Fruit fly (Drosophila melanogaster) whole organism, embryonic: ENCODE data around the gene CG10116.

Source experiments
- Ada2b ChIP-seq: fragments of 200-800 bp; sonication (Bioruptor generic); IDR thresholded peaks from 2 replicates; pipeline ENCODE4 v1.3.6; 2022; ENCODE audit warnings: missing biosample characterization, missing genetic modification characterization
- Awh ChIP-seq: fragments of 200-800 bp; sonication (Bioruptor generic); IDR thresholded peaks from 2 replicates; pipeline ENCODE4, ENCODE4 v1.3.6; 2022; ENCODE audit warnings: missing biosample characterization, missing genetic modification characterization
- BEAF-32 ChIP-seq: fragments of 200-800 bp; sonication (Bioruptor generic); optimal IDR thresholded peaks from 3 replicates; lab custom pipeline; 2017; ENCODE audit warnings: missing biosample characterization, missing genetic modification characterization, mild to moderate bottlenecking, moderate library complexity, missing genetic modification reagents
- CG10366 ChIP-seq: fragments of 200-800 bp; sonication (Bioruptor generic); IDR thresholded peaks from 2 replicates; pipeline ENCODE4 v1.3.6; 2022; ENCODE audit warnings: missing biosample characterization, missing genetic modification characterization
- CG10462 ChIP-seq: fragments of 200-800 bp; sonication (Bioruptor generic); optimal IDR thresholded peaks from 2 replicates; lab custom pipeline; 2016; ENCODE audit warnings: missing biosample characterization, missing genetic modification characterization
- CG1529 ChIP-seq: fragments of 200-800 bp; sonication (Bioruptor generic); optimal IDR thresholded peaks from 3 replicates; lab custom pipeline; 2018; ENCODE audit warnings: missing biosample characterization, missing genetic modification characterization
- CG15696 ChIP-seq: fragments of 200-800 bp; sonication (Bioruptor generic); optimal IDR thresholded peaks from 2 replicates; lab custom pipeline; 2019; ENCODE audit warnings: missing biosample characterization, mild to moderate bottlenecking, missing genetic modification characterization, moderate library complexity
- CG16863 ChIP-seq: fragments of 200-800 bp; sonication (Bioruptor generic); optimal IDR thresholded peaks from 3 replicates; lab custom pipeline; 2016; ENCODE audit warnings: missing biosample characterization, missing genetic modification characterization
- CG17802 ChIP-seq: fragments of 200-800 bp; sonication (Bioruptor generic); optimal IDR thresholded peaks from 2 replicates; lab custom pipeline; 2018; ENCODE audit warnings: missing biosample characterization, mild to moderate bottlenecking, missing genetic modification characterization, moderate library complexity
- CG18599 ChIP-seq: fragments of 200-800 bp; sonication (Bioruptor generic); optimal IDR thresholded peaks from 3 replicates; lab custom pipeline; 2017; ENCODE audit warnings: missing biosample characterization, missing genetic modification characterization, mild to moderate bottlenecking, moderate library complexity, missing genetic modification reagents
- CG18619 ChIP-seq: fragments of 200-800 bp; sonication (Bioruptor generic); optimal IDR thresholded peaks from 3 replicates; lab custom pipeline; 2017; ENCODE audit warnings: missing biosample characterization, mild to moderate bottlenecking, missing genetic modification characterization
- CG2129 ChIP-seq: fragments of 200-800 bp; sonication (Bioruptor generic); IDR thresholded peaks from 2 replicates; pipeline ENCODE4 v1.3.6; 2022; ENCODE audit warnings: missing biosample characterization, missing genetic modification characterization; ENCODE audit not compliant: partially characterized antibody
- CG34224 ChIP-seq: fragments of 200-800 bp; sonication (Bioruptor generic); IDR thresholded peaks from 3 replicates; pipeline ENCODE4 v1.3.6; 2022; ENCODE audit warnings: missing biosample characterization, missing genetic modification characterization; ENCODE audit not compliant: partially characterized antibody
- CG34376 ChIP-seq: fragments of 200-800 bp; sonication (Bioruptor generic); optimal IDR thresholded peaks from 2 replicates; lab custom pipeline; 2018; ENCODE audit warnings: missing biosample characterization, mild to moderate bottlenecking, missing genetic modification characterization
- CG42726 ChIP-seq: fragments of 200-800 bp; sonication (Bioruptor generic); IDR thresholded peaks from 2 replicates; pipeline ENCODE4 v1.3.6; 2022; ENCODE audit warnings: missing biosample characterization, missing genetic modification characterization; ENCODE audit not compliant: partially characterized antibody
- CG4617 ChIP-seq: fragments of 200-800 bp; sonication (Bioruptor generic); optimal IDR thresholded peaks from 3 replicates; lab custom pipeline; 2016; ENCODE audit warnings: missing biosample characterization, missing genetic modification characterization, borderline replicate concordance
- CG5953 ChIP-seq: fragments of 200-800 bp; sonication (Bioruptor generic); IDR thresholded peaks from 2 replicates; pipeline ENCODE4 v1.3.6; 2022; ENCODE audit warnings: missing biosample characterization, missing genetic modification characterization
- CG6272 ChIP-seq: fragments of 200-800 bp; sonication (Bioruptor generic); IDR thresholded peaks from 2 replicates; pipeline ENCODE4 v1.3.6; 2022; ENCODE audit warnings: missing biosample characterization, missing genetic modification characterization
- CG7372 ChIP-seq: fragments of 200-800 bp; sonication (Bioruptor generic); IDR thresholded peaks from 2 replicates; pipeline ENCODE4 v1.3.6; 2022; ENCODE audit warnings: missing biosample characterization, missing genetic modification characterization
- CG8290 ChIP-seq, 3 experiments: fragments of 200-800 bp; sonication (Bioruptor generic); optimal IDR thresholded peaks; 2 replicates each; lab custom pipeline; 2016 to 2019; ENCODE audit warnings: missing biosample characterization in 3 of 3, missing genetic modification characterization in 3 of 3, mild to moderate bottlenecking in 2 of 3, moderate library complexity in 1 of 3
- CTCF ChIP-seq: fragments of 200-800 bp; sonication (Bioruptor generic); optimal IDR thresholded peaks from 2 replicates; lab custom pipeline; 2017; ENCODE audit warnings: missing biosample characterization, mild to moderate bottlenecking, missing genetic modification characterization, moderate library complexity
- CkIIα-i1 ChIP-seq: fragments of 200-800 bp; sonication (Bioruptor generic); IDR thresholded peaks from 2 replicates; pipeline ENCODE4 v1.3.6; 2022; ENCODE audit warnings: missing biosample characterization, missing genetic modification characterization
- D19A ChIP-seq: fragments of 200-800 bp; optimal IDR thresholded peaks from 3 replicates; lab custom pipeline; 2019; ENCODE audit warnings: missing biosample characterization, mild to moderate bottlenecking, missing genetic modification characterization, moderate library complexity
- Dp ChIP-seq: fragments of 200-800 bp; sonication (Bioruptor generic); optimal IDR thresholded peaks from 2 replicates; lab custom pipeline; 2018; ENCODE audit warnings: missing biosample characterization, mild to moderate bottlenecking, missing genetic modification characterization, moderate library complexity
- HLH4C ChIP-seq: fragments of 200-800 bp; sonication (Bioruptor generic); IDR thresholded peaks from 3 replicates; pipeline ENCODE4 v1.3.6; 2022; ENCODE audit warnings: missing biosample characterization, missing genetic modification characterization; ENCODE audit not compliant: partially characterized antibody
- Nf-YA ChIP-seq: fragments of 200-800 bp; sonication (Bioruptor generic); IDR thresholded peaks from 2 replicates; pipeline ENCODE4 v1.3.6; 2022; ENCODE audit warnings: missing biosample characterization, missing genetic modification characterization
- Nf-YB ChIP-seq: fragments of 200-800 bp; sonication (Bioruptor generic); optimal IDR thresholded peaks from 3 replicates; lab custom pipeline; 2019; ENCODE audit warnings: missing biosample characterization, mild to moderate bottlenecking, missing genetic modification characterization, moderate library complexity
- Pdp1 ChIP-seq, 2 experiments: fragments of 200-800 bp; sonication (Bioruptor generic); optimal IDR thresholded peaks; 3 replicates each; lab custom pipeline; 2016; ENCODE audit warnings: missing biosample characterization in 2 of 2, missing genetic modification characterization in 2 of 2, mild to moderate bottlenecking in 1 of 2, moderate library complexity in 1 of 2
- Side ChIP-seq: fragments of 200-800 bp; sonication (Bioruptor generic); optimal IDR thresholded peaks from 2 replicates; lab custom pipeline; 2016; ENCODE audit warnings: missing biosample characterization, missing genetic modification characterization
- Sry-δ ChIP-seq: fragments of 200-800 bp; sonication (Bioruptor generic); optimal IDR thresholded peaks from 2 replicates; lab custom pipeline; 2016; ENCODE audit warnings: missing biosample characterization, missing genetic modification characterization
- danr ChIP-seq: fragments of 200-800 bp; sonication (Bioruptor generic); IDR thresholded peaks from 2 replicates; pipeline ENCODE4 v1.3.6; 2022; ENCODE audit warnings: missing biosample characterization, missing genetic modification characterization
- ewg ChIP-seq: fragments of 200-800 bp; sonication (Bioruptor generic); optimal IDR thresholded peaks from 3 replicates; lab custom pipeline; 2017; ENCODE audit warnings: mild to moderate bottlenecking, missing biosample characterization, missing genetic modification reagents, missing genetic modification characterization
- gcm2 ChIP-seq: fragments of 200-800 bp; sonication (Bioruptor generic); optimal IDR thresholded peaks from 2 replicates; lab custom pipeline; 2016; ENCODE audit warnings: missing biosample characterization, missing genetic modification characterization
- gfzf ChIP-seq: fragments of 200-800 bp; sonication (Bioruptor generic); optimal IDR thresholded peaks from 2 replicates; lab custom pipeline; 2016; ENCODE audit warnings: missing biosample characterization, mild to moderate bottlenecking, missing genetic modification characterization, moderate library complexity
- grn ChIP-seq: fragments of 200-800 bp; sonication (Bioruptor generic); optimal IDR thresholded peaks from 3 replicates; lab custom pipeline; 2017; ENCODE audit warnings: missing biosample characterization, missing genetic modification characterization
- gro ChIP-seq: fragments of 200-800 bp; sonication (Bioruptor generic); optimal IDR thresholded peaks from 2 replicates; lab custom pipeline; 2016; ENCODE audit warnings: missing biosample characterization, missing genetic modification characterization
- ham ChIP-seq: fragments of 200-800 bp; sonication (Bioruptor generic); IDR thresholded peaks from 2 replicates; pipeline ENCODE4 v1.3.6; 2022; ENCODE audit warnings: missing biosample characterization, missing genetic modification characterization
- jing ChIP-seq: fragments of 200-800 bp; sonication (Bioruptor generic); optimal IDR thresholded peaks from 2 replicates; lab custom pipeline; 2018; ENCODE audit warnings: missing biosample characterization, mild to moderate bottlenecking, missing genetic modification characterization
- ken ChIP-seq: fragments of 200-800 bp; sonication (Bioruptor generic); IDR thresholded peaks from 3 replicates; pipeline ENCODE4 v1.3.6; 2022; ENCODE audit warnings: missing biosample characterization, missing genetic modification characterization
- lmd ChIP-seq: fragments of 200-800 bp; sonication (Bioruptor generic); IDR thresholded peaks from 2 replicates; pipeline ENCODE4 v1.3.6; 2022; ENCODE audit warnings: missing biosample characterization, missing genetic modification characterization
- mld ChIP-seq: fragments of 200-800 bp; sonication (Bioruptor generic); IDR thresholded peaks from 3 replicates; pipeline ENCODE4 v1.3.6; 2022; ENCODE audit warnings: missing biosample characterization, missing genetic modification characterization; ENCODE audit not compliant: partially characterized antibody
- otp ChIP-seq: fragments of 200-800 bp; sonication (Bioruptor generic); IDR thresholded peaks from 3 replicates; pipeline ENCODE4, ENCODE4 v1.3.6; 2022; ENCODE audit warnings: missing biosample characterization, missing genetic modification characterization
- pita ChIP-seq: fragments of 200-800 bp; sonication (Bioruptor generic); optimal IDR thresholded peaks from 2 replicates; lab custom pipeline; 2017; ENCODE audit warnings: missing biosample characterization, mild to moderate bottlenecking, missing genetic modification characterization
- pzg ChIP-seq: fragments of 200-800 bp; sonication (Bioruptor generic); optimal IDR thresholded peaks from 3 replicates; lab custom pipeline; 2018; ENCODE audit warnings: missing biosample characterization, mild to moderate bottlenecking, missing genetic modification characterization, moderate library complexity
- sens ChIP-seq: fragments of 200-800 bp; sonication (Bioruptor generic); peaks from one replicate; lab custom pipeline; 2016; ENCODE audit warnings: missing biosample characterization, missing genetic modification characterization
- tna ChIP-seq: fragments of 200-800 bp; sonication (Bioruptor generic); IDR thresholded peaks from 2 replicates; pipeline ENCODE4 v1.3.6; 2022; ENCODE audit warnings: missing biosample characterization, missing genetic modification characterization; ENCODE audit not compliant: partially characterized antibody
- unpg ChIP-seq: fragments of 200-800 bp; sonication (Bioruptor generic); optimal IDR thresholded peaks from 3 replicates; lab custom pipeline; 2018; ENCODE audit warnings: missing biosample characterization, mild to moderate bottlenecking, missing genetic modification characterization, moderate library complexity
- vvl ChIP-seq: fragments of 200-800 bp; sonication (Bioruptor generic); IDR thresholded peaks from 2 replicates; pipeline ENCODE4 v1.3.6; 2022; ENCODE audit warnings: missing biosample characterization, missing genetic modification characterization
- zfh2 ChIP-seq: fragments of 200-800 bp; sonication (Bioruptor generic); optimal IDR thresholded peaks from 2 replicates; lab custom pipeline; 2016; ENCODE audit warnings: missing biosample characterization, missing genetic modification characterization

CG10116 gene

dm6 chr3L:13477453-13478184, 20.6 kb upstream of the CG10116 start, which contains the start of gene stv (continued):
- TF ChIP-seq CG18619 (GFP tag; lab: Kevin White, UChicago): no peak
- no peak for TF ChIP-seq Awh (GFP tag; lab: Robert Waterston, UW)
- no peak for TF ChIP-seq ewg (GFP tag; lab: Kevin White, UChicago)
- no peak for TF ChIP-seq CG6272 (GFP tag; lab: Robert Waterston, UW)
- TF ChIP-seq CG42726 (GFP tag; lab: Robert Waterston, UW): peak; percentile 46; the same call in 1 of the 2 replicates
- no peak for TF ChIP-seq mld
- no peak for TF ChIP-seq pita (GFP tag; lab: Kevin White, UChicago)
- TF ChIP-seq Pdp1 (GFP tag; optimal IDR thresholded peaks at IDR 0.05; lab: Kevin White, UChicago): no peak
- no peak for TF ChIP-seq Dp
- no peak for TF ChIP-seq gro
- TF ChIP-seq D19A (tag; lab: Kevin White, UChicago): no peak
- TF ChIP-seq otp (GFP tag; lab: Robert Waterston, UW): 0 out of 3 replicates have a peak, but pooled peaks have one; percentile 41
- no peak for TF ChIP-seq BEAF-32 (GFP tag; lab: Kevin White, UChicago)
- no peak for TF ChIP-seq Nf-YB
- peak; percentile 39 for TF ChIP-seq CG18599 (GFP tag; lab: Kevin White, UChicago)
- no peak for TF ChIP-seq vvl (GFP tag; lab: Robert Waterston, UW)
- no peak for TF ChIP-seq CG10462 (GFP tag; lab: Kevin White, UChicago)
- TF ChIP-seq CkIIα-i1: no peak
- TF ChIP-seq grn (GFP tag; lab: Kevin White, UChicago): no peak
- TF ChIP-seq zfh2 (GFP tag; lab: Kevin White, UChicago): no peak
- TF ChIP-seq Sry-δ (GFP tag; lab: Kevin White, UChicago): no peak
- no peak for TF ChIP-seq CG2129 (GFP tag; lab: Robert Waterston, UW)
- TF ChIP-seq sens (GFP tag; lab: Kevin White, UChicago): no peak
- no peak for TF ChIP-seq CG1529 (GFP tag; lab: Kevin White, UChicago)
- TF ChIP-seq danr (GFP tag; lab: Robert Waterston, UW): no peak
- TF ChIP-seq CG5953 (GFP tag; lab: Robert Waterston, UW): no peak
- TF ChIP-seq CG4617 (GFP tag; lab: Kevin White, UChicago): no peak
- TF ChIP-seq Side (GFP tag; lab: Kevin White, UChicago): no peak
- TF ChIP-seq CG16863 (GFP tag; lab: Kevin White, UChicago): no peak
- no peak for TF ChIP-seq CG8290 (GFP tag; optimal IDR thresholded peaks at IDR 0.05; lab: Kevin White, UChicago)
- peak in 1 of 2 experiments; percentile 13 for TF ChIP-seq CG8290 (tag; optimal IDR thresholded peaks at IDR 0.05; lab: Kevin White, UChicago)
- 0 out of 3 replicates have a peak, but pooled peaks have one; percentile 7 for TF ChIP-seq ken (GFP tag; lab: Robert Waterston, UW)
- TF ChIP-seq CG15696 (tag; lab: Kevin White, UChicago): no peak
- no peak for TF ChIP-seq CTCF (GFP tag; lab: Kevin White, UChicago)
- TF ChIP-seq gfzf (GFP tag; lab: Kevin White, UChicago): no peak
- no peak for TF ChIP-seq Ada2b (GFP tag; lab: Robert Waterston, UW)
- TF ChIP-seq ham (GFP tag; lab: Robert Waterston, UW): no peak
- no peak for TF ChIP-seq CG10366 (GFP tag; lab: Robert Waterston, UW)
- TF ChIP-seq CG7372 (GFP tag; lab: Robert Waterston, UW): no peak
- TF ChIP-seq unpg (GFP tag; lab: Kevin White, UChicago): no peak
- TF ChIP-seq CG34376 (GFP tag; lab: Kevin White, UChicago): peak; percentile 10
- TF ChIP-seq pzg (GFP tag; lab: Kevin White, UChicago): no peak
- peak; percentile 21; the same call in 1 of the 2 replicates for TF ChIP-seq tna (GFP tag; lab: Robert Waterston, UW)
- no peak for TF ChIP-seq HLH4C
- TF ChIP-seq CG34224 (GFP tag; lab: Robert Waterston, UW): no peak; the same call in 1 of the 3 replicates
- no peak for TF ChIP-seq Nf-YA
- no peak for TF ChIP-seq jing (GFP tag; lab: Kevin White, UChicago)
- TF ChIP-seq CG17802 (tag; lab: Kevin White, UChicago): no peak
- TF ChIP-seq lmd: no peak
- no peak for TF ChIP-seq gcm2 (GFP tag; lab: Kevin White, UChicago)
